Worm (Caenorhabditis elegans) whole organism, L3 larva: ENCODE measurements around the gene nhr-56.

ENCODE experiments used
- ZK546.5 ChIP-seq: sonication (generic microtip); optimal IDR thresholded peaks from 2 replicates; lab custom pipeline; 2017; ENCODE audit warnings: missing biosample characterization, missing genetic modification characterization
- ceh-82 ChIP-seq: fragments of 150-350 bp; optimal IDR thresholded peaks from 2 replicates; lab custom pipeline; 2014; ENCODE audit warnings: missing biosample characterization, missing genetic modification characterization
- elt-1 ChIP-seq: fragments of 150-350 bp; optimal IDR thresholded peaks from 2 replicates; lab custom pipeline; 2014; ENCODE audit warnings: missing biosample characterization, missing genetic modification characterization
- elt-2 ChIP-seq: sonication (generic microtip); optimal IDR thresholded peaks from 2 replicates; lab custom pipeline; 2016; ENCODE audit warnings: missing genetic modification reagents, mild to moderate bottlenecking, missing genetic modification characterization, missing compliant biosample characterization
- elt-3 ChIP-seq, 3 experiments: fragments of 150-350 bp in 1 of 3; sonication (generic microtip) in 2 of 3; optimal IDR thresholded peaks; 2 replicates in 2 of 3; 4 replicates in 1 of 3; lab custom pipeline; 2014 to 2017; ENCODE audit warnings: missing biosample characterization in 3 of 3, missing genetic modification characterization in 3 of 3
- fkh-10 ChIP-seq: sonication (generic microtip); optimal IDR thresholded peaks from 2 replicates; lab custom pipeline; 2017; ENCODE audit warnings: missing biosample characterization, missing genetic modification reagents, missing genetic modification characterization
- hmg-11 ChIP-seq: sonication (generic microtip); optimal IDR thresholded peaks from 2 replicates; lab custom pipeline; 2016; ENCODE audit warnings: missing genetic modification characterization, missing compliant biosample characterization
- mdl-1 ChIP-seq: fragments of 150-350 bp; optimal IDR thresholded peaks from 2 replicates; lab custom pipeline; 2014; ENCODE audit warnings: missing biosample characterization, missing genetic modification characterization
- nhr-11 ChIP-seq: fragments of 150-350 bp; optimal IDR thresholded peaks from 2 replicates; lab custom pipeline; 2014; ENCODE audit warnings: missing biosample characterization, missing genetic modification characterization
- nhr-23 ChIP-seq: fragments of 150-350 bp; optimal IDR thresholded peaks from 2 replicates; lab custom pipeline; 2014; ENCODE audit warnings: missing biosample characterization, missing genetic modification reagents, missing genetic modification characterization
- nhr-237 ChIP-seq: fragments of 150-350 bp; optimal IDR thresholded peaks from 2 replicates; lab custom pipeline; 2014; ENCODE audit warnings: missing biosample characterization, missing genetic modification characterization
- nhr-43 ChIP-seq: sonication (generic microtip); optimal IDR thresholded peaks from 2 replicates; lab custom pipeline; 2016; ENCODE audit warnings: mild to moderate bottlenecking, missing genetic modification characterization, missing compliant biosample characterization; ENCODE audit not compliant: poor library complexity, severe bottlenecking
- pha-4 ChIP-seq: fragments of 150-350 bp; optimal IDR thresholded peaks from 2 replicates; lab custom pipeline; 2014; ENCODE audit warnings: missing biosample characterization, missing genetic modification reagents, missing genetic modification characterization
- pqm-1 ChIP-seq: fragments of 150-350 bp; optimal IDR thresholded peaks from 2 replicates; lab custom pipeline; 2017; ENCODE audit warnings: missing biosample characterization, missing genetic modification characterization, inconsistent platforms
- sea-2 ChIP-seq: fragments of 150-350 bp; sonication (generic microtip); optimal IDR thresholded peaks from 4 replicates; lab custom pipeline; 2014; ENCODE audit warnings: missing biosample characterization, missing genetic modification reagents, missing genetic modification characterization
- skn-1 ChIP-seq: fragments of 150-350 bp; optimal IDR thresholded peaks from 2 replicates; lab custom pipeline; 2014; ENCODE audit warnings: missing biosample characterization, missing genetic modification characterization
- unc-39 ChIP-seq: sonication (generic microtip); optimal IDR thresholded peaks from 4 replicates; lab custom pipeline; 2017; ENCODE audit warnings: missing biosample characterization, missing genetic modification characterization
- unc-62 ChIP-seq: fragments of 150-350 bp; sonication (generic microtip); optimal IDR thresholded peaks from 4 replicates; lab custom pipeline; 2014; ENCODE audit warnings: missing biosample characterization, missing genetic modification reagents, missing genetic modification characterization
- zag-1 ChIP-seq: fragments of 150-350 bp; optimal IDR thresholded peaks from 2 replicates; lab custom pipeline; 2014; ENCODE audit warnings: missing biosample characterization, missing genetic modification characterization
- ztf-11 ChIP-seq: fragments of 150-350 bp; optimal IDR thresholded peaks from 2 replicates; lab custom pipeline; 2014; ENCODE audit warnings: missing biosample characterization, missing genetic modification characterization

The nhr-56 gene

ce11 chrV:2259750-2260149 is 40.9 kb downstream of the nhr-56 start, which contains the start of gene nhr-182 (continued):
- TF ChIP-seq ceh-82: no peak
- peak; percentile 28 for TF ChIP-seq elt-2 (tag; lab: Kevin White, UChicago)
- TF ChIP-seq pqm-1 (tag; lab: Kevin White, UChicago): no peak
- no peak for TF ChIP-seq ZK546.5
- TF ChIP-seq hmg-11 (tag; lab: Kevin White, UChicago): no peak
- no peak for TF ChIP-seq mdl-1 (tag; lab: Kevin White, UChicago)

ce11 chrV:2260660-2261059 is 41.9 kb downstream of the nhr-56 start, which contains the start of gene F41B5.12:
Gene F41B5.12, plus strand, starts transcription at chrV:2260960.
- TF ChIP-seq pqm-1 (tag; lab: Kevin White, UChicago) (no peak), nhr-23 (tag; lab: Kevin White, UChicago) (no peak)

- TF ChIP-seq pha-4 (peak; percentile 46), ztf-11 (tag; lab: Kevin White, UChicago) (no peak)
These were observed 45.7 kb downstream of the nhr-56 start, which contains the start of gene nhr-183 for ce11 chrV:2264455-2264854. Gene nhr-183, minus strand, starts transcription at chrV:2264634.

- TF ChIP-seq fkh-10 (GFP tag; lab: Kevin White, UChicago) (no peak), sea-2 (GFP tag; lab: Kevin White, UChicago) (no peak), nhr-237 (tag; lab: Kevin White, UChicago) (no peak), unc-62 (no peak), zag-1 (tag; lab: Kevin White, UChicago) (no peak), elt-1 (tag; lab: Kevin White, UChicago) (no peak), unc-39 (no peak), elt-3 (tag; optimal IDR thresholded peaks at IDR 0.05; lab: Kevin White, UChicago) (no peak), skn-1 (no peak), hmg-11 (tag; lab: Kevin White, UChicago) (no peak), nhr-11 (tag; lab: Kevin White, UChicago) (no peak)
These were observed 46.1 kb downstream of the nhr-56 start for ce11 chrV:2264925-2265324.

ce11 chrV:2266958-2267357 is 48.2 kb downstream of the nhr-56 start, which contains the start of gene nhr-275:
Gene nhr-275, minus strand, starts transcription at chrV:2267058.
- TF ChIP-seq nhr-43: no peak
